Worm (Caenorhabditis elegans) whole organism, L4 larva: ENCODE results near the gene Y39H10A.1.
A peak's percentile ranks its signal among the peaks of the same experiment; 100 is the strongest.

Experiments used
- Y48G9A.11 ChIP-seq: fragments of 200-800 bp; sonication (Bioruptor generic); IDR thresholded peaks from 2 replicates; pipeline ENCODE4 v1.3.6; 2022; ENCODE audit warnings: missing genetic modification reagents, missing genetic modification characterization, missing compliant biosample characterization
- Y5F2A.4 ChIP-seq: fragments of 200-800 bp; sonication (Bioruptor generic); optimal IDR thresholded peaks from 2 replicates; lab custom pipeline; 2018; ENCODE audit warnings: mild to moderate bottlenecking, missing genetic modification characterization, missing compliant biosample characterization
- Y75B8A.6 ChIP-seq: fragments of 200-800 bp; sonication (Bioruptor generic); IDR thresholded peaks from 2 replicates; pipeline ENCODE4 v1.3.6; 2022; ENCODE audit warnings: missing genetic modification reagents, missing genetic modification characterization, missing compliant biosample characterization
- ZK546.5 ChIP-seq, 2 experiments: sonication (generic microtip); optimal IDR thresholded peaks; 2 replicates each; lab custom pipeline; 2017; ENCODE audit warnings: missing biosample characterization in 2 of 2, missing genetic modification characterization in 2 of 2
- aha-1 ChIP-seq: fragments of 150-350 bp; peaks from one replicate; lab custom pipeline; 2014; ENCODE audit warnings: missing biosample characterization, missing genetic modification characterization
- ama-1 ChIP-seq: fragments of 150-350 bp; optimal IDR thresholded peaks from 2 replicates; lab custom pipeline; 2014; ENCODE audit warnings: inconsistent platforms, mixed read lengths
- ceh-20 ChIP-seq: fragments of 200-800 bp; sonication (Bioruptor generic); IDR thresholded peaks from 2 replicates; pipeline ENCODE4 v1.3.6; 2022; ENCODE audit warnings: missing genetic modification reagents, missing genetic modification characterization, missing compliant biosample characterization
- daf-16 ChIP-seq, 3 experiments: sonication (generic microtip); optimal IDR thresholded peaks; 2 replicates each; lab custom pipeline; 2016 to 2017; ENCODE audit warnings: missing genetic modification characterization in 3 of 3, missing genetic modification reagents in 3 of 3, mild to moderate bottlenecking in 2 of 3, missing compliant biosample characterization in 2 of 3, missing biosample characterization in 1 of 3, moderate library complexity in 1 of 3
- dmd-6 ChIP-seq: fragments of 200-800 bp; sonication (Bioruptor generic); IDR thresholded peaks from 2 replicates; pipeline ENCODE4 v1.3.6; 2022; ENCODE audit warnings: missing genetic modification reagents, missing genetic modification characterization, missing compliant biosample characterization
- dmd-8 ChIP-seq: fragments of 200-800 bp; sonication (Bioruptor generic); IDR thresholded peaks from 2 replicates; pipeline ENCODE4 v1.3.6; 2022; ENCODE audit warnings: missing genetic modification characterization, missing compliant biosample characterization
- dve-1 ChIP-seq: sonication (generic microtip); optimal IDR thresholded peaks from 2 replicates; lab custom pipeline; 2017; ENCODE audit warnings: antibody characterized with exemption, mild to moderate bottlenecking, missing genetic modification characterization, missing compliant biosample characterization; ENCODE audit not compliant: insufficient read depth
- egl-27 ChIP-seq: sonication (generic microtip); optimal IDR thresholded peaks from 3 replicates; lab custom pipeline; 2017; ENCODE audit warnings: missing biosample characterization, missing genetic modification reagents, missing genetic modification characterization
- egl-43 ChIP-seq: fragments of 200-800 bp; sonication (Bioruptor generic); IDR thresholded peaks from 2 replicates; pipeline ENCODE4 v1.3.6; 2022; ENCODE audit warnings: missing genetic modification reagents, missing genetic modification characterization, missing compliant biosample characterization
- fkh-10 ChIP-seq: fragments of 150-350 bp; optimal IDR thresholded peaks from 2 replicates; lab custom pipeline; 2014; ENCODE audit warnings: missing biosample characterization, missing genetic modification reagents, missing genetic modification characterization
- gei-8 ChIP-seq: fragments of 200-800 bp; sonication (Bioruptor generic); optimal IDR thresholded peaks from 2 replicates; lab custom pipeline; 2018; ENCODE audit warnings: mild to moderate bottlenecking, missing genetic modification characterization, missing compliant biosample characterization
- hif-1 ChIP-seq, 2 experiments: sonication (generic microtip); optimal IDR thresholded peaks; 2 replicates each; lab custom pipeline; 2016 to 2017; ENCODE audit warnings: missing compliant biosample characterization in 2 of 2, missing genetic modification characterization in 2 of 2, missing genetic modification reagents in 2 of 2, missing genotype in 2 of 2, mild to moderate bottlenecking in 1 of 2
- hlh-11 ChIP-seq: fragments of 200-800 bp; sonication (Bioruptor generic); optimal IDR thresholded peaks from 2 replicates; lab custom pipeline; 2018; ENCODE audit warnings: mild to moderate bottlenecking, missing genetic modification characterization, missing compliant biosample characterization
- hlh-30 ChIP-seq: sonication (generic microtip); optimal IDR thresholded peaks from 2 replicates; lab custom pipeline; 2017; ENCODE audit warnings: antibody characterized with exemption, mild to moderate bottlenecking, missing genetic modification characterization, missing compliant biosample characterization; ENCODE audit not compliant: insufficient read depth
- jun-1 ChIP-seq: fragments of 150-350 bp; optimal IDR thresholded peaks from 2 replicates; lab custom pipeline; 2014; ENCODE audit warnings: missing biosample characterization, missing genetic modification reagents, missing genetic modification characterization
- lin-1 ChIP-seq: fragments of 200-800 bp; sonication (Bioruptor generic); IDR thresholded peaks from 2 replicates; pipeline ENCODE4 v1.3.6; 2022; ENCODE audit warnings: missing genetic modification reagents, missing genetic modification characterization, missing compliant biosample characterization
- lin-38 ChIP-seq: fragments of 200-800 bp; sonication (Bioruptor generic); IDR thresholded peaks from 2 replicates; pipeline ENCODE4 v1.3.6; 2022; ENCODE audit warnings: missing genetic modification reagents, missing genetic modification characterization, missing compliant biosample characterization
- madf-9 ChIP-seq: fragments of 200-800 bp; sonication (Bioruptor generic); conservative IDR thresholded peaks from 2 replicates; pipeline ENCODE4 v1.3.6; 2022; ENCODE audit warnings: missing genetic modification reagents, missing genetic modification characterization, missing compliant biosample characterization
- mdt-29 ChIP-seq: fragments of 200-800 bp; sonication (Bioruptor generic); IDR thresholded peaks from 2 replicates; pipeline ENCODE4 v1.3.6; 2022; ENCODE audit warnings: missing genetic modification reagents, missing genetic modification characterization, missing compliant biosample characterization
- mes-2 ChIP-seq: sonication (generic microtip); optimal IDR thresholded peaks from 2 replicates; lab custom pipeline; 2016; ENCODE audit warnings: missing genotype, mild to moderate bottlenecking, missing genetic modification characterization, missing compliant biosample characterization; ENCODE audit not compliant: poor library complexity, severe bottlenecking
- mxl-2 ChIP-seq: fragments of 200-800 bp; sonication (Bioruptor generic); conservative IDR thresholded peaks from 2 replicates; pipeline ENCODE4 v1.3.6; 2022; ENCODE audit warnings: missing genetic modification reagents, missing genetic modification characterization, missing compliant biosample characterization
- nhr-102 ChIP-seq: sonication (generic microtip); optimal IDR thresholded peaks from 2 replicates; lab custom pipeline; 2016; ENCODE audit warnings: mild to moderate bottlenecking, missing genetic modification characterization, moderate library complexity, missing compliant biosample characterization
- nhr-11 ChIP-seq: fragments of 150-350 bp; optimal IDR thresholded peaks from 2 replicates; lab custom pipeline; 2014; ENCODE audit warnings: missing biosample characterization, missing genetic modification characterization
- nhr-28 ChIP-seq: fragments of 150-350 bp; optimal IDR thresholded peaks from 2 replicates; lab custom pipeline; 2014; ENCODE audit warnings: missing biosample characterization, missing genetic modification characterization
- nhr-77 ChIP-seq: fragments of 150-350 bp; optimal IDR thresholded peaks from 2 replicates; lab custom pipeline; 2014; ENCODE audit warnings: missing biosample characterization, missing genetic modification characterization
- pha-4 ChIP-seq, 2 experiments: fragments of 150-350 bp in 1 of 2; fragments of 200-800 bp in 1 of 2; sonication (Bioruptor generic) in 1 of 2; IDR thresholded peaks in 1 of 2; optimal IDR thresholded peaks in 1 of 2; 2 replicates each; pipeline versions ENCODE4 v1.3.6 to Lab custom; 2014 to 2022; ENCODE audit warnings: missing genetic modification characterization in 2 of 2, missing genetic modification reagents in 2 of 2, missing biosample characterization in 1 of 2, missing compliant biosample characterization in 1 of 2
- php-3 ChIP-seq: fragments of 200-800 bp; sonication (Bioruptor generic); IDR thresholded peaks from 2 replicates; pipeline ENCODE4 v1.3.6; 2022; ENCODE audit warnings: missing genetic modification reagents, missing genetic modification characterization, missing compliant biosample characterization
- pqm-1 ChIP-seq: sonication (generic microtip); optimal IDR thresholded peaks from 2 replicates; lab custom pipeline; 2017; ENCODE audit warnings: missing biosample characterization, missing genetic modification characterization
- saeg-2 ChIP-seq: fragments of 200-800 bp; sonication (Bioruptor generic); IDR thresholded peaks from 2 replicates; pipeline ENCODE4 v1.3.6; 2022; ENCODE audit warnings: missing genetic modification reagents, missing genetic modification characterization, missing compliant biosample characterization
- spr-1 ChIP-seq: sonication (generic microtip); optimal IDR thresholded peaks from 2 replicates; lab custom pipeline; 2016; ENCODE audit warnings: mild to moderate bottlenecking, missing genetic modification characterization, missing compliant biosample characterization
- tra-1 ChIP-seq: fragments of 200-800 bp; sonication (Bioruptor generic); IDR thresholded peaks from 2 replicates; pipeline ENCODE4 v1.3.6; 2022; ENCODE audit warnings: missing genetic modification reagents, missing genetic modification characterization, missing compliant biosample characterization
- unc-62 ChIP-seq, 3 experiments: fragments of 150-350 bp in 1 of 3; sonication (generic microtip); optimal IDR thresholded peaks in 2 of 3; peaks in 1 of 3; 1 replicate in 1 of 3; 2 replicates in 2 of 3; lab custom pipeline; 2014 to 2017; ENCODE audit warnings: missing biosample characterization in 3 of 3, missing genetic modification characterization in 3 of 3, missing genetic modification reagents in 3 of 3, missing genotype in 1 of 3

The Y39H10A.1 gene

ce11 chrV:3776946-3777345 is 9.9 kb downstream of the Y39H10A.1 start (continued):
- TF ChIP-seq egl-43 (GFP tag; lab: Robert Waterston, UW) (no peak), pqm-1 (peak; percentile 52), mxl-2 (GFP tag; lab: Robert Waterston, UW) (no peak), dmd-8 (GFP tag; lab: Robert Waterston, UW) (0 out of 2 replicates have a peak, but pooled peaks have one; percentile 51), dve-1 (tag; lab: Kevin White, UChicago) (peak; percentile 77), hlh-30 (tag; lab: Kevin White, UChicago) (peak; percentile 58), gei-8 (GFP tag; lab: Kevin White, UChicago) (no peak), pha-4 (GFP tag; IDR thresholded peaks at IDR 0.05; lab: Robert Waterston, UW) (no peak), pha-4 (tag; optimal IDR thresholded peaks at IDR 0.05; lab: Kevin White, UChicago) (peak; percentile 18), php-3 (GFP tag; lab: Robert Waterston, UW) (0 out of 2 replicates have a peak, but pooled peaks have one; percentile 21), Y5F2A.4 (GFP tag; lab: Kevin White, UChicago) (no peak), lin-1 (GFP tag; lab: Robert Waterston, UW) (0 out of 2 replicates have a peak, but pooled peaks have one; percentile 38), saeg-2 (GFP tag; lab: Robert Waterston, UW) (no peak), nhr-102 (tag; lab: Kevin White, UChicago) (peak; percentile 9)

- peak; percentile 62 for TF ChIP-seq dmd-6 (GFP tag; lab: Robert Waterston, UW)
- no peak for TF ChIP-seq tra-1 (GFP tag; lab: Robert Waterston, UW)
- TF ChIP-seq jun-1 (tag; lab: Kevin White, UChicago): no peak
- TF ChIP-seq mes-2 (tag; lab: Kevin White, UChicago): no peak
- TF ChIP-seq hif-1 (tag; optimal IDR thresholded peaks at IDR 0.05; lab: Kevin White, UChicago): peak in 1 of 2 experiments; percentile 79
- TF ChIP-seq pqm-1: peak; percentile 74
- peak; percentile 5 for TF ChIP-seq hlh-30 (tag; lab: Kevin White, UChicago)
- peak in 1 of 2 experiments; percentile 9 for TF ChIP-seq unc-62 (GFP tag; optimal IDR thresholded peaks at IDR 0.05 in 1 of 2; lab: Kevin White, UChicago)
- no peak for TF ChIP-seq unc-62 (tag; optimal IDR thresholded peaks at IDR 0.05; lab: Kevin White, UChicago)
- TF ChIP-seq nhr-11 (tag; lab: Kevin White, UChicago): no peak
- no peak for TF ChIP-seq ama-1 (lab: Kevin White, UChicago)
- peak; percentile 64 for TF ChIP-seq nhr-102 (tag; lab: Kevin White, UChicago)
- TF ChIP-seq spr-1 (tag; lab: Kevin White, UChicago): no peak
- TF ChIP-seq daf-16 (GFP tag; optimal IDR thresholded peaks at IDR 0.05; lab: Kevin White, UChicago): no peak
- peak; percentile 90 for TF ChIP-seq daf-16 (tag; optimal IDR thresholded peaks at IDR 0.05; lab: Kevin White, UChicago)
- no peak for TF ChIP-seq mdt-29 (GFP tag; lab: Robert Waterston, UW)
- TF ChIP-seq ZK546.5 (tag; optimal IDR thresholded peaks at IDR 0.05; lab: Kevin White, UChicago): no peak
- TF ChIP-seq egl-27 (tag; lab: Kevin White, UChicago): no peak
- TF ChIP-seq hlh-11 (tag; lab: Kevin White, UChicago): peak; percentile 53
- TF ChIP-seq dve-1 (tag; lab: Kevin White, UChicago): peak; percentile 76
- TF ChIP-seq nhr-28 (tag; lab: Kevin White, UChicago): peak; percentile 98
- TF ChIP-seq nhr-77 (tag; lab: Kevin White, UChicago): peak; percentile 90
- TF ChIP-seq Y75B8A.6 (GFP tag; lab: Robert Waterston, UW): no peak
Measured at ce11 chrV:3784167-3784734, 17.2 kb downstream of the Y39H10A.1 start, which contains the start of gene R08F11.1. Gene R08F11.1 (minus strand): TSS chrV:3784217.

- TF ChIP-seq ceh-20 (GFP tag; lab: Robert Waterston, UW): no peak
- TF ChIP-seq aha-1 (tag; lab: Kevin White, UChicago): peak; percentile 63
- no peak for TF ChIP-seq Y48G9A.11 (GFP tag; lab: Robert Waterston, UW)
- TF ChIP-seq lin-38 (GFP tag; lab: Robert Waterston, UW): no peak
- peak; percentile 68 for TF ChIP-seq fkh-10
- no peak for TF ChIP-seq madf-9 (GFP tag; lab: Robert Waterston, UW)
Measured at ce11 chrV:3788538-3788937, 21.5 kb downstream of the Y39H10A.1 start.
